Worm (Caenorhabditis elegans) whole organism, L4 larva: ENCODE measurements around the gene ceh-1.
"Not testable (repeated sequence)": the region's sequence is repeated elsewhere in the genome, so short reads cannot be mapped to it uniquely, and the experiment has no call there.

ENCODE experiments used
- F10B5.3 ChIP-seq: sonication (generic microtip); optimal IDR thresholded peaks from 2 replicates; lab custom pipeline; 2016; ENCODE audit warnings: mild to moderate bottlenecking, missing genetic modification characterization, missing compliant biosample characterization
- F37D6.2 ChIP-seq: sonication (generic microtip); optimal IDR thresholded peaks from 2 replicates; lab custom pipeline; 2016; ENCODE audit warnings: mild to moderate bottlenecking, missing genetic modification characterization, missing compliant biosample characterization
- T20F7.1 ChIP-seq: fragments of 200-800 bp; sonication (Bioruptor generic); optimal IDR thresholded peaks from 2 replicates; lab custom pipeline; 2018; ENCODE audit warnings: mild to moderate bottlenecking, missing genetic modification characterization, missing compliant biosample characterization
- aha-1 ChIP-seq: fragments of 150-350 bp; peaks from one replicate; lab custom pipeline; 2014; ENCODE audit warnings: missing biosample characterization, missing genetic modification characterization
- ama-1 ChIP-seq: fragments of 150-350 bp; optimal IDR thresholded peaks from 2 replicates; lab custom pipeline; 2014; ENCODE audit warnings: inconsistent platforms, mixed read lengths
- ceh-20 ChIP-seq: fragments of 200-800 bp; sonication (Bioruptor generic); IDR thresholded peaks from 2 replicates; pipeline ENCODE4 v1.3.6; 2022; ENCODE audit warnings: missing genetic modification reagents, missing genetic modification characterization, missing compliant biosample characterization
- ceh-82 ChIP-seq: sonication (generic microtip); optimal IDR thresholded peaks from 2 replicates; lab custom pipeline; 2017; ENCODE audit warnings: missing biosample characterization, missing genetic modification characterization
- cey-2 ChIP-seq: sonication (generic microtip); optimal IDR thresholded peaks from 3 replicates; lab custom pipeline; 2017; ENCODE audit warnings: missing genetic modification characterization, mild to moderate bottlenecking, missing compliant biosample characterization, antibody characterized with exemption, borderline replicate concordance; ENCODE audit not compliant: insufficient read depth
- ctbp-1 ChIP-seq: fragments of 200-800 bp; sonication (Bioruptor generic); IDR thresholded peaks from 2 replicates; pipeline ENCODE4 v1.3.6; 2022; ENCODE audit warnings: missing genetic modification reagents, missing genetic modification characterization, missing compliant biosample characterization
- dmd-6 ChIP-seq: fragments of 200-800 bp; sonication (Bioruptor generic); IDR thresholded peaks from 2 replicates; pipeline ENCODE4 v1.3.6; 2022; ENCODE audit warnings: missing genetic modification reagents, missing genetic modification characterization, missing compliant biosample characterization
- duxl-1 ChIP-seq: sonication (generic microtip); optimal IDR thresholded peaks from 2 replicates; lab custom pipeline; 2016; ENCODE audit warnings: mild to moderate bottlenecking, missing genetic modification characterization, moderate library complexity, missing compliant biosample characterization; ENCODE audit not compliant: poor library complexity
- egl-43 ChIP-seq: fragments of 200-800 bp; sonication (Bioruptor generic); IDR thresholded peaks from 2 replicates; pipeline ENCODE4 v1.3.6; 2022; ENCODE audit warnings: missing genetic modification reagents, missing genetic modification characterization, missing compliant biosample characterization
- fos-1 ChIP-seq: fragments of 150-350 bp; optimal IDR thresholded peaks from 2 replicates; lab custom pipeline; 2014; ENCODE audit warnings: missing biosample characterization, missing genetic modification characterization
- gei-8 ChIP-seq: fragments of 200-800 bp; sonication (Bioruptor generic); optimal IDR thresholded peaks from 2 replicates; lab custom pipeline; 2018; ENCODE audit warnings: mild to moderate bottlenecking, missing genetic modification characterization, missing compliant biosample characterization
- hif-1 ChIP-seq, 2 experiments: sonication (generic microtip); optimal IDR thresholded peaks; 2 replicates each; lab custom pipeline; 2016 to 2017; ENCODE audit warnings: missing compliant biosample characterization in 2 of 2, missing genetic modification characterization in 2 of 2, missing genetic modification reagents in 2 of 2, missing genotype in 2 of 2, mild to moderate bottlenecking in 1 of 2
- lim-7 ChIP-seq: fragments of 200-800 bp; sonication (Bioruptor generic); IDR thresholded peaks from 2 replicates; pipeline ENCODE4 v1.3.6; 2022; ENCODE audit warnings: missing genetic modification characterization, missing compliant biosample characterization
- lin-1 ChIP-seq: fragments of 200-800 bp; sonication (Bioruptor generic); IDR thresholded peaks from 2 replicates; pipeline ENCODE4 v1.3.6; 2022; ENCODE audit warnings: missing genetic modification reagents, missing genetic modification characterization, missing compliant biosample characterization
- lin-13 ChIP-seq: fragments of 150-350 bp; optimal IDR thresholded peaks from 2 replicates; lab custom pipeline; 2014; ENCODE audit warnings: missing biosample characterization, missing genetic modification reagents, missing genetic modification characterization
- lin-29 ChIP-seq: fragments of 200-800 bp; sonication (Bioruptor generic); IDR thresholded peaks from 2 replicates; pipeline ENCODE4 v1.3.6; 2022; ENCODE audit warnings: missing genetic modification reagents, missing genetic modification characterization, missing compliant biosample characterization
- lir-3 ChIP-seq: sonication (generic microtip); optimal IDR thresholded peaks from 2 replicates; lab custom pipeline; 2016; ENCODE audit warnings: mild to moderate bottlenecking, missing genetic modification characterization, missing compliant biosample characterization
- madf-5 ChIP-seq, 2 experiments: fragments of 200-800 bp; sonication (Bioruptor generic); IDR thresholded peaks; 2 replicates each; pipeline ENCODE4 v1.3.6; 2022; ENCODE audit warnings: missing compliant biosample characterization in 2 of 2, missing genetic modification characterization in 2 of 2
- mes-2 ChIP-seq: sonication (generic microtip); optimal IDR thresholded peaks from 2 replicates; lab custom pipeline; 2016; ENCODE audit warnings: missing genotype, mild to moderate bottlenecking, missing genetic modification characterization, missing compliant biosample characterization; ENCODE audit not compliant: poor library complexity, severe bottlenecking
- mxl-2 ChIP-seq: fragments of 200-800 bp; sonication (Bioruptor generic); conservative IDR thresholded peaks from 2 replicates; pipeline ENCODE4 v1.3.6; 2022; ENCODE audit warnings: missing genetic modification reagents, missing genetic modification characterization, missing compliant biosample characterization
- nhr-111 ChIP-seq: fragments of 200-800 bp; sonication (Bioruptor generic); optimal IDR thresholded peaks from 2 replicates; lab custom pipeline; 2018; ENCODE audit warnings: mild to moderate bottlenecking, missing genetic modification characterization, missing compliant biosample characterization
- nhr-237 ChIP-seq: sonication (generic microtip); optimal IDR thresholded peaks from 2 replicates; lab custom pipeline; 2017; ENCODE audit warnings: missing biosample characterization, missing genetic modification characterization
- nhr-25 ChIP-seq: sonication (generic microtip); optimal IDR thresholded peaks from 2 replicates; lab custom pipeline; 2017; ENCODE audit warnings: missing genetic modification characterization, mild to moderate bottlenecking, missing compliant biosample characterization, antibody characterized with exemption, moderate library complexity, borderline replicate concordance; ENCODE audit not compliant: insufficient read depth
- nhr-28 ChIP-seq: fragments of 150-350 bp; optimal IDR thresholded peaks from 2 replicates; lab custom pipeline; 2014; ENCODE audit warnings: missing biosample characterization, missing genetic modification characterization
- nhr-48 ChIP-seq: sonication (generic microtip); optimal IDR thresholded peaks from 2 replicates; lab custom pipeline; 2016; ENCODE audit warnings: mild to moderate bottlenecking, missing genetic modification characterization, missing compliant biosample characterization
- pha-4 ChIP-seq, 2 experiments: fragments of 150-350 bp in 1 of 2; fragments of 200-800 bp in 1 of 2; sonication (Bioruptor generic) in 1 of 2; IDR thresholded peaks in 1 of 2; optimal IDR thresholded peaks in 1 of 2; 2 replicates each; pipeline versions ENCODE4 v1.3.6 to Lab custom; 2014 to 2022; ENCODE audit warnings: missing genetic modification characterization in 2 of 2, missing genetic modification reagents in 2 of 2, missing biosample characterization in 1 of 2, missing compliant biosample characterization in 1 of 2
- rbr-2 ChIP-seq: sonication (generic microtip); optimal IDR thresholded peaks from 2 replicates; lab custom pipeline; 2016; ENCODE audit warnings: missing genotype, missing genetic modification characterization, missing compliant biosample characterization
- saeg-2 ChIP-seq: fragments of 200-800 bp; sonication (Bioruptor generic); IDR thresholded peaks from 2 replicates; pipeline ENCODE4 v1.3.6; 2022; ENCODE audit warnings: missing genetic modification reagents, missing genetic modification characterization, missing compliant biosample characterization
- sdz-12 ChIP-seq: fragments of 200-800 bp; sonication (Bioruptor generic); optimal IDR thresholded peaks from 2 replicates; lab custom pipeline; 2018; ENCODE audit warnings: mild to moderate bottlenecking, missing genetic modification characterization, missing compliant biosample characterization
- tag-97 ChIP-seq: fragments of 200-800 bp; sonication (Bioruptor generic); IDR thresholded peaks from 2 replicates; pipeline ENCODE4 v1.3.6; 2022; ENCODE audit warnings: missing genetic modification characterization, missing compliant biosample characterization
- tra-1 ChIP-seq: fragments of 200-800 bp; sonication (Bioruptor generic); IDR thresholded peaks from 2 replicates; pipeline ENCODE4 v1.3.6; 2022; ENCODE audit warnings: missing genetic modification reagents, missing genetic modification characterization, missing compliant biosample characterization
- unc-62 ChIP-seq, 3 experiments: fragments of 150-350 bp in 1 of 3; sonication (generic microtip); optimal IDR thresholded peaks in 2 of 3; peaks in 1 of 3; 1 replicate in 1 of 3; 2 replicates in 2 of 3; lab custom pipeline; 2014 to 2017; ENCODE audit warnings: missing biosample characterization in 3 of 3, missing genetic modification characterization in 3 of 3, missing genetic modification reagents in 3 of 3, missing genotype in 1 of 3
- zfp-3 ChIP-seq: fragments of 200-800 bp; sonication (Bioruptor generic); conservative IDR thresholded peaks from 2 replicates; pipeline ENCODE4 v1.3.6; 2022; ENCODE audit warnings: missing genetic modification reagents, missing genetic modification characterization, missing compliant biosample characterization

ceh-1 gene

ce11 chrX:4606389-4606880, 47.5 kb downstream of the ceh-1 start (continued):
- peak; percentile 26 for TF ChIP-seq duxl-1 (tag; lab: Kevin White, UChicago)
- TF ChIP-seq lin-29 (GFP tag; lab: Robert Waterston, UW): peak; percentile 84
- TF ChIP-seq F10B5.3 (tag; lab: Kevin White, UChicago): peak; percentile 77
- 0 out of 4 replicates have a peak, but pooled peaks of 1 of the 2 experiments have one; percentile 57 for TF ChIP-seq madf-5 (GFP tag; IDR thresholded peaks at IDR 0.05; lab: Robert Waterston, UW)
- TF ChIP-seq nhr-48: peak; percentile 56
- 0 out of 2 replicates have a peak, but pooled peaks have one; percentile 16 for TF ChIP-seq lim-7 (GFP tag; lab: Robert Waterston, UW)
- TF ChIP-seq nhr-25 (tag; lab: Kevin White, UChicago): peak; percentile 97
- TF ChIP-seq nhr-28 (tag; lab: Kevin White, UChicago): peak; percentile 57
- peak; percentile 70; the same call in 1 of the 2 replicates for TF ChIP-seq lin-1
- TF ChIP-seq dmd-6 (GFP tag; lab: Robert Waterston, UW): peak; percentile 88
- TF ChIP-seq F37D6.2: peak; percentile 63
- TF ChIP-seq saeg-2 (GFP tag; lab: Robert Waterston, UW): peak; percentile 92
- peak; percentile 55 for TF ChIP-seq mes-2
- peak in 1 of 2 experiments; percentile 80 for TF ChIP-seq hif-1 (tag; optimal IDR thresholded peaks at IDR 0.05; lab: Kevin White, UChicago)
- TF ChIP-seq lin-13 (GFP tag; lab: Kevin White, UChicago): peak; percentile 22
- TF ChIP-seq pha-4 (GFP tag; IDR thresholded peaks at IDR 0.05; lab: Robert Waterston, UW): peak; percentile 94; the same call in 1 of the 2 replicates
- TF ChIP-seq pha-4 (tag; optimal IDR thresholded peaks at IDR 0.05; lab: Kevin White, UChicago): not testable (repeated sequence)
- peak; percentile 95 for TF ChIP-seq ceh-20 (GFP tag; lab: Robert Waterston, UW)
- peak; percentile 92 for TF ChIP-seq egl-43 (GFP tag; lab: Robert Waterston, UW)
- TF ChIP-seq zfp-3 (GFP tag; lab: Robert Waterston, UW): peak; percentile 76; the same call in 1 of the 2 replicates
- TF ChIP-seq ctbp-1 (GFP tag; lab: Robert Waterston, UW): peak; percentile 96
- TF ChIP-seq tra-1 (GFP tag; lab: Robert Waterston, UW): peak; percentile 89
- TF ChIP-seq, all 104 proteins: peak for 55; not testable (repeated sequence) for 49

ce11 chrX:4605828-4606227, 48.1 kb downstream of the ceh-1 start, which contains the start of gene spat-3:
Gene spat-3 (minus strand): TSS chrX:4605928.
- TF ChIP-seq nhr-28 (tag; lab: Kevin White, UChicago) (no peak), saeg-2 (GFP tag; lab: Robert Waterston, UW) (no peak), sdz-12 (GFP tag; lab: Kevin White, UChicago) (no peak), rbr-2 (no peak), ceh-20 (GFP tag; lab: Robert Waterston, UW) (no peak), ama-1 (lab: Kevin White, UChicago) (no peak), fos-1 (no peak), cey-2 (tag; lab: Kevin White, UChicago) (no peak), nhr-237 (tag; lab: Kevin White, UChicago) (no peak), tag-97 (GFP tag; lab: Robert Waterston, UW) (no peak), mxl-2 (no peak), lir-3 (tag; lab: Kevin White, UChicago) (no peak)

ce11 chrX:4604185-4604584, 49.8 kb downstream of the ceh-1 start:
- peak; percentile 2 for TF ChIP-seq aha-1 (tag; lab: Kevin White, UChicago)
- no peak for TF ChIP-seq ceh-82 (tag; lab: Kevin White, UChicago)
- no peak for TF ChIP-seq gei-8 (GFP tag; lab: Kevin White, UChicago)
- TF ChIP-seq ceh-20 (GFP tag; lab: Robert Waterston, UW): no peak
- TF ChIP-seq T20F7.1 (GFP tag; lab: Kevin White, UChicago): no peak
- TF ChIP-seq nhr-111 (GFP tag; lab: Kevin White, UChicago): no peak
- peak in 1 of 2 experiments; percentile 74 for TF ChIP-seq unc-62 (GFP tag; optimal IDR thresholded peaks at IDR 0.05 in 1 of 2; lab: Kevin White, UChicago)
- TF ChIP-seq unc-62 (tag; optimal IDR thresholded peaks at IDR 0.05; lab: Kevin White, UChicago): no peak
